Worm (Caenorhabditis elegans): ENCODE results near the gene F14D7.1.

F14D7.1 gene

ce11 chrV:14267326-14267942, 21.8 kb downstream of the F14D7.1 start:
- TF ChIP-seq snpc-1.2 (GFP tag; IDR thresholded peaks at IDR 0.05) (peak; percentile 82), dmd-8 (GFP tag; IDR thresholded peaks at IDR 0.05) (no peak), F49E8.2 (tag; optimal IDR thresholded peaks at IDR 0.05; ENCODE audit: borderline replicate concordance) (peak; percentile 28), arid-1 (GFP tag; conservative IDR thresholded peaks at IDR 0.05) (0 out of 2 replicates have a peak, but pooled peaks have one; percentile 9), Y48G9A.11 (GFP tag; IDR thresholded peaks at IDR 0.05) (peak; percentile 74; the same call in 1 of the 2 replicates)

- TF ChIP-seq unc-62 (GFP tag; optimal IDR thresholded peaks at IDR 0.05 in 1 of 2) (no peak), unc-62 (tag; optimal IDR thresholded peaks at IDR 0.05) (no peak), ceh-20 (GFP tag; IDR thresholded peaks at IDR 0.05) (no peak), lin-38 (GFP tag; IDR thresholded peaks at IDR 0.05) (no peak), spr-1 (tag; optimal IDR thresholded peaks at IDR 0.05) (no peak), lir-3 (tag; optimal IDR thresholded peaks at IDR 0.05) (no peak), zip-11 (GFP tag; IDR thresholded peaks at IDR 0.05) (no peak), ZK337.2 (GFP tag; IDR thresholded peaks at IDR 0.05) (no peak), aly-2 (tag; optimal IDR thresholded peaks at IDR 0.05) (no peak), nhr-11 (tag; optimal IDR thresholded peaks at IDR 0.05) (no peak)
Observed at ce11 chrV:14260831-14261230, 28.4 kb downstream of the F14D7.1 start, which contains the start of gene F40G12.2. Gene F40G12.2 (minus strand): TSS chrV:14260931.

- TF ChIP-seq dmd-6 (GFP tag; IDR thresholded peaks at IDR 0.05) (no peak), spr-3 (GFP tag; optimal IDR thresholded peaks at IDR 0.05) (no peak), Y5F2A.4 (GFP tag; optimal IDR thresholded peaks at IDR 0.05) (no peak), nhr-48 (tag; optimal IDR thresholded peaks at IDR 0.05) (no peak), mdt-29 (GFP tag; IDR thresholded peaks at IDR 0.05) (no peak), zag-1 (tag; optimal IDR thresholded peaks at IDR 0.05) (no peak), unc-62 (GFP tag; optimal IDR thresholded peaks at IDR 0.05 in 1 of 2) (no peak), unc-62 (tag; optimal IDR thresholded peaks at IDR 0.05) (no peak), pqm-1 (tag; optimal IDR thresholded peaks at IDR 0.05) (no peak), egl-27 (tag; optimal IDR thresholded peaks at IDR 0.05) (no peak), lin-15B (tag; optimal IDR thresholded peaks at IDR 0.05) (no peak), jun-1 (tag; optimal IDR thresholded peaks at IDR 0.05) (no peak), gei-8 (GFP tag; optimal IDR thresholded peaks at IDR 0.05) (no peak), dmd-9 (GFP tag; IDR thresholded peaks at IDR 0.05) (no peak)
Observed at ce11 chrV:14256813-14257212, 32.5 kb downstream of the F14D7.1 start, which contains the start of gene sre-8. Gene sre-8 (plus strand): TSS chrV:14257113.

- no peak for TF ChIP-seq ctbp-1 (GFP tag; IDR thresholded peaks at IDR 0.05)
- no peak for TF ChIP-seq lir-3 (tag; optimal IDR thresholded peaks at IDR 0.05)
- TF ChIP-seq hmg-1.1 (GFP tag; IDR thresholded peaks at IDR 0.05): no peak
- TF ChIP-seq dmd-9 (GFP tag; IDR thresholded peaks at IDR 0.05): no peak
- TF ChIP-seq nhr-41 (GFP tag; IDR thresholded peaks at IDR 0.05): no peak
- no peak for TF ChIP-seq F10B5.3 (tag; optimal IDR thresholded peaks at IDR 0.05)
- no peak for TF ChIP-seq nhr-28 (tag; optimal IDR thresholded peaks at IDR 0.05)
- no peak for TF ChIP-seq nhr-111 (GFP tag; optimal IDR thresholded peaks at IDR 0.05)
- no peak for TF ChIP-seq zip-2 (tag; optimal IDR thresholded peaks at IDR 0.05)
Observed at ce11 chrV:14254221-14254620, 35.0 kb downstream of the F14D7.1 start, which contains the start of gene K02E11.7. Gene K02E11.7 (minus strand): TSS chrV:14254321.

- TF ChIP-seq set-16 (GFP tag; IDR thresholded peaks at IDR 0.05) (no peak), pqm-1 (tag; optimal IDR thresholded peaks at IDR 0.05) (no peak), mxl-2 (GFP tag; conservative IDR thresholded peaks at IDR 0.05) (no peak), rbr-2 (tag; optimal IDR thresholded peaks at IDR 0.05) (no peak), lir-3 (tag; optimal IDR thresholded peaks at IDR 0.05) (no peak)
Observed at ce11 chrV:14252025-14252424, 37.2 kb downstream of the F14D7.1 start, which contains the start of gene K02E11.5. Gene K02E11.5 (plus strand): TSS chrV:14252325.

Measured in whole organism, L4 larva.